Worm (Caenorhabditis elegans): ENCODE measurements around the gene F59E12.1.

Gene F59E12.1

DNA sequence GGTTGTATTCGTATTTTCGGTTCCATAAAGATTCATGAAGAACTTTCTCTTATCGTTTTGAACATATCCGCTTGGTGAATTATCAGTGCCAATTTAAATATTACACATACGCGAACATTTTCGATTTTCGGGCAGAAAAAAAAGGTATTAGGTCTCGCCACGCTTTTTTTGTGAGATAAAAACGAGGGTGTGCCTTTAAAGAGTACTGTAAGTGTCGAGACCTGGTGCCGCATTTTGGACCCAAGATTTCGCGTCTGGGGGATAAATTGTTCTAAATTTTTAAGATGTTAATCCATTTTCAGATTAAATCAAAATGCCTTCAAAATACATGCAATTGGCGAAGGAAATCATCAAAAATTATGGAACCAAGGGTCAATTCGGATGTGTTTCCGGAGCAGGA is 39.6 kb downstream of the F59E12.1 start, which contains the start of gene C25H3.3:
TSS of gene C25H3.3 (plus strand) at position 301 of the 400 bp plus-strand sequence.
- TF ChIP-seq unc-62 (GFP tag; optimal IDR thresholded peaks at IDR 0.05): no peak

- TF ChIP-seq unc-62 (GFP tag; optimal IDR thresholded peaks at IDR 0.05): no peak
Measured at ce11 chrII:5694798-5695197, 40.5 kb downstream of the F59E12.1 start, which contains the start of gene C25H3.14. C25H3.14 (plus strand) TSS chrII:5695098.

DNA sequence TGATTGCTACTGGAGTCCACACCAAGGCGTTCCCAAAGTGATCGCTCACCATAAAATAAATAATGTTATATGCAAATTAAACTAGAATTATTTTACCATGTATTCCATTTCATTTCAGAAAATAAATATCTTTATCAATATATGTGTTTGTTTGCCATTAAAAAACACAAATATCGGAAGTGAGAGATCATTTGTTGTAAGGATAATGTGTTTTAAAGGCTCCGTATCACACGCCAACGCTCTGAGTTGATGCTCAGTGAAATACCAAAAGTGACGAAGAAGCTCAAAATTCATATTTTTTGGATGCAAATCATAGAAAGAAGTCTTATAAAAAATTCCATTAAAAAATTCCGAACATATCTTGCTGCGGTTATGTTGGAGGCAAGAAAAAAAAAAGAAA is 41.9 kb downstream of the F59E12.1 start:
- no peak for TF ChIP-seq unc-62 (GFP tag; optimal IDR thresholded peaks at IDR 0.05)

- TF ChIP-seq unc-62 (GFP tag; optimal IDR thresholded peaks at IDR 0.05): no peak
Measured at ce11 chrII:5697338-5697737, 43.0 kb downstream of the F59E12.1 start.

DNA sequence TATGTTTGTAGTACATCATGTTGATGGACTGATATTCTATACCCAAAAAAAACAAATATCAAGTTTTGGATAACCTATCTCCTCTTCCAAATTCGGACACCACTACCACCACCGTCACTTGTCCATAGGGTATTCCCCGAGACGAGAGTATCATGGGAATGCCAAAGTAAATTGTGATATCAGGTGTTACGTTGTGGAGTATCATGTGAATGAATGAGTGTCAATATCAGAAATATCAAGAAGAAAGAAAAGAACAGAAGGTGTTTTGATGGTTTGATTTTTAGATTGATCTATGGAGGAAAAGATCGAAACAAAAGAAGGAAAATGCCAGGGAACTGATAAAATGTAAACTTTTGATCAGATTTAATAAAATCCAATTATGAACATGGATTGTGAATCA is 43.9 kb downstream of the F59E12.1 start:
- TF ChIP-seq unc-62 (GFP tag; optimal IDR thresholded peaks at IDR 0.05): no peak

DNA sequence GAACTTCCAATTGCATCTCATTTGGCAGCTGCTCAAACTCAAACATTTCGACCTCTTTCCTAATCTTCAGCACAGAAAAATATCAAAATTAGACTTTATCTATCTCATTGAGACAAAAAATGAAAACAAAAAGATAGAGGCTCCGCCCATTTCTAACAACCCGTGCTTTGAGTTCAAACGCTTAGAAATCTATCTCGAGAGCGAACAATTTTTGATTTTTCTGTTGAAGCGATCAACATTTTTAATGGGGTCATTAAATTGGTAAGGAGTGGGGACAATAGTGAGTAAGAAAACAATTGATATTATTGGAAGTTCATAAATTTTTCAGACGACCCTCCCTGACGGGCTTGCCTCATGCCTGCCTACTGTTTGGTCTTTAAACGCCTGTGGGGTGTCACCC is 44.6 kb downstream of the F59E12.1 start, which contains the start of the genes C25H3.10 and C25H3.1:
TSS of gene C25H3.10 (minus strand) at position 101 of the 400 bp plus-strand sequence.
TSS of gene C25H3.1 (plus strand) at position 203 of the 400 bp plus-strand sequence.
- no peak for TF ChIP-seq unc-62 (GFP tag; optimal IDR thresholded peaks at IDR 0.05)

ce11 chrII:5701485-5701884 is 47.2 kb downstream of the F59E12.1 start:
- no peak for TF ChIP-seq unc-62 (GFP tag; optimal IDR thresholded peaks at IDR 0.05)

DNA sequence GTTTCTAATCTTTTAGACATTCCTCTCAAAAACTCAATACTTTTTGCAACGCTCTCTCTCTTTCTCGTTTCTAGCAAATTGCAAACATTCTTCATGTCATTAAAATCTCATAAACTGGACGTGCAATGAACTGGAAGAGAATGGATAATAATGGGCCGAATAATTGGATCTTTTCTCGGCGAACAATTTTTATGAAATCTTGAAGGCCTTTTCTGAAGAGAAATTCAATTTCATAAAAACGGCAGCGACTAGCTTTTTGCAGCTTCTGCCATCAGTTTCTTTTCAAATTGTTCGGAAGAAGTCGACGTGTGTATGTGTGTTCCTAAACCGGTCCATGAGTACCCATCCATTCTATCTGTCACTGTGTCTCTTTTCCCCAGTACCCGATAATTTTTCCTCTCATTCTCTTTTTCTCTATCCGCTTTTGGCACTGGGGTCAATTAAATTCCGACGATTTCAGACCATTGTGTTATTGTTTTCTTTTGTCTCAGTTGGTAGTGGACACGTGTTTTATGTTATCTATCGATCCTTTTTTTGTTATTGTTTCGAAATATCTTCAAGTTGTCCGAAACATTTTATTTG is 48.4 kb downstream of the F59E12.1 start:
- TF ChIP-seq unc-62 (GFP tag; optimal IDR thresholded peaks at IDR 0.05): no peak

- no peak for TF ChIP-seq unc-62 (GFP tag; optimal IDR thresholded peaks at IDR 0.05)
Measured at ce11 chrII:5704479-5704878, 50.2 kb downstream of the F59E12.1 start.

Data from whole organism, dauer.